Fruit fly (Drosophila melanogaster): Measurements from ENCODE around the gene p130CAS.

p130CAS gene

dm6 chr3L:165981-166788 lies 13.5 kb downstream of the p130CAS start (continued):
- no peak for TF ChIP-seq CG9876 (GFP tag; optimal IDR thresholded peaks at IDR 0.05)
- no peak for TF ChIP-seq Gug (GFP tag; IDR thresholded peaks at IDR 0.05)
- no peak for TF ChIP-seq CG15479 (GFP tag; optimal IDR thresholded peaks at IDR 0.05)
- TF ChIP-seq crc (GFP tag; optimal IDR thresholded peaks at IDR 0.05): no peak
- TF ChIP-seq Vsx1 (GFP tag; optimal IDR thresholded peaks at IDR 0.05): no peak
- no peak for TF ChIP-seq CG6765 (GFP tag; optimal IDR thresholded peaks at IDR 0.05)
- TF ChIP-seq bbx (GFP tag; IDR thresholded peaks at IDR 0.05; ENCODE audit: partially characterized antibody): no peak
- TF ChIP-seq bab2 (GFP tag; optimal IDR thresholded peaks at IDR 0.05): no peak
- TF ChIP-seq esg (GFP tag; conservative IDR thresholded peaks at IDR 0.05): no peak
- no peak for TF ChIP-seq ham (GFP tag; IDR thresholded peaks at IDR 0.05)
- no peak for TF ChIP-seq CG13775 (GFP tag; optimal IDR thresholded peaks at IDR 0.05)
- no peak for TF ChIP-seq sim (GFP tag; IDR thresholded peaks at IDR 0.05)
- no peak for TF ChIP-seq CG1603 (tag; optimal IDR thresholded peaks at IDR 0.05)
- no peak for TF ChIP-seq NK7.1 (GFP tag; optimal IDR thresholded peaks at IDR 0.05)
- TF ChIP-seq YL-1 (GFP tag; optimal IDR thresholded peaks at IDR 0.05): no peak
- no peak for TF ChIP-seq Ssrp (tag; optimal IDR thresholded peaks at IDR 0.05)
- no peak for TF ChIP-seq pita (GFP tag; optimal IDR thresholded peaks at IDR 0.05)
- TF ChIP-seq peb (GFP tag; IDR thresholded peaks at IDR 0.05): no peak
- no peak for TF ChIP-seq tio (GFP tag; optimal IDR thresholded peaks at IDR 0.05)
- TF ChIP-seq Drgx (GFP tag; IDR thresholded peaks at IDR 0.05): 0 out of 2 replicates have a peak, but pooled peaks have one; percentile 6
- no peak for TF ChIP-seq BEAF-32 (GFP tag; optimal IDR thresholded peaks at IDR 0.05)
- TF ChIP-seq CG17829 (tag; optimal IDR thresholded peaks at IDR 0.05): peak; percentile 7
- TF ChIP-seq exex (tag; optimal IDR thresholded peaks at IDR 0.05): no peak
- no peak for TF ChIP-seq NC2β (GFP tag; optimal IDR thresholded peaks at IDR 0.05)
- no peak for TF ChIP-seq CG12659 (GFP tag; optimal IDR thresholded peaks at IDR 0.05)
- TF ChIP-seq hth (optimal IDR thresholded peaks at IDR 0.05): no peak
- TF ChIP-seq sisA (GFP tag; IDR thresholded peaks at IDR 0.05): no peak; the same call in 1 of the 2 replicates
- TF ChIP-seq CG8478 (optimal IDR thresholded peaks at IDR 0.05): no peak
- no peak for TF ChIP-seq Gsc (GFP tag; IDR thresholded peaks at IDR 0.05)
- TF ChIP-seq CG4820 (GFP tag; optimal IDR thresholded peaks at IDR 0.05): no peak
- no peak for TF ChIP-seq pfk (GFP tag; optimal IDR thresholded peaks at IDR 0.05)
- no peak for TF ChIP-seq fd102C (GFP tag; optimal IDR thresholded peaks at IDR 0.05)
- TF ChIP-seq CG32772 (GFP tag; IDR thresholded peaks at IDR 0.05): no peak
- TF ChIP-seq wor (GFP tag; IDR thresholded peaks at IDR 0.05): no peak
- no peak for TF ChIP-seq jigr1 (GFP tag; IDR thresholded peaks at IDR 0.05)
- TF ChIP-seq wdn (GFP tag; IDR thresholded peaks at IDR 0.05): no peak
- TF ChIP-seq CG31441 (GFP tag; IDR thresholded peaks at IDR 0.05): peak; percentile 30; the same call in 1 of the 2 replicates
- TF ChIP-seq CG3065 (GFP tag; optimal IDR thresholded peaks at IDR 0.05): no peak
- no peak for TF ChIP-seq emc (GFP tag; optimal IDR thresholded peaks at IDR 0.05)
- TF ChIP-seq trh (GFP tag; optimal IDR thresholded peaks at IDR 0.05): no peak
- TF ChIP-seq CG4282 (GFP tag; optimal IDR thresholded peaks at IDR 0.05): no peak
- no peak for TF ChIP-seq CG3407 (GFP tag; optimal IDR thresholded peaks at IDR 0.05)
- TF ChIP-seq Usf (GFP tag; optimal IDR thresholded peaks at IDR 0.05): no peak
- TF ChIP-seq CG10959 (GFP tag; IDR thresholded peaks at IDR 0.05): no peak
- TF ChIP-seq BtbVII (GFP tag; optimal IDR thresholded peaks at IDR 0.05): no peak
- TF ChIP-seq CG1233 (GFP tag; optimal IDR thresholded peaks at IDR 0.05): no peak
- TF ChIP-seq CG31224 (GFP tag; IDR thresholded peaks at IDR 0.05): no peak
- peak; percentile 35 for TF ChIP-seq pros (GFP tag; optimal IDR thresholded peaks at IDR 0.05)
- TF ChIP-seq CG7928 (GFP tag; optimal IDR thresholded peaks at IDR 0.05): no peak
- TF ChIP-seq da (GFP tag; optimal IDR thresholded peaks at IDR 0.05): no peak
- TF ChIP-seq GATAe (GFP tag; conservative IDR thresholded peaks at IDR 0.05): no peak

Data from whole organism, embryonic.